Worm (Caenorhabditis elegans): ENCODE results near the gene T07G12.4.
A peak's percentile ranks its signal among the peaks of the same experiment; 100 is the strongest.

T07G12.4 gene

DNA sequence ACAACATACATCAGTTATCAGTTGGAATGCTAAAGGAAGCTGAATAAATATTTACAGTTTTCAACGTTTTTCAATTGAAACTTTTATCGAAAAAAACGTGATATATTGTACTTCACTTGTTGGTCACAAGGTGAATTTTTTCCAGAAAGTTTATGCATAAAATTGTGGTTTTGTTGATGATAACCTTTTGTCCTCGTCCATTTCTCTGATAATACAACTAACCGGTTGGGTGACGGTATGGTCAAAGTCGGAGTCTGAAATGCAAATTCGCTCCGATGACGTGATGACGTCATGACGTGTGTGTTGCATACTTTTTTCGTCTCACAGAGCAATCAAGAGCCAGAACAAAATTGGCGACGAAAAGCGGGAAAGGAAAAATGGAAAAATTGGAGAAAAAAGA lies 27.1 kb downstream of the T07G12.4 start:
- no peak for TF ChIP-seq elt-3 (tag; optimal IDR thresholded peaks at IDR 0.05)
- TF ChIP-seq ztf-11 (tag; optimal IDR thresholded peaks at IDR 0.05), result no peak
- peak; percentile 3 for TF ChIP-seq zag-1 (tag; optimal IDR thresholded peaks at IDR 0.05)
- peak; percentile 38 for TF ChIP-seq unc-55 (GFP tag; optimal IDR thresholded peaks at IDR 0.05)
- TF ChIP-seq sma-3 (GFP tag; optimal IDR thresholded peaks at IDR 0.05), result peak; percentile 33
- no peak for TF ChIP-seq nhr-23 (tag; optimal IDR thresholded peaks at IDR 0.05)
- peak; percentile 70 for TF ChIP-seq crh-2 (tag; optimal IDR thresholded peaks at IDR 0.05)
- peak; percentile 65 for TF ChIP-seq sma-9 (GFP tag; optimal IDR thresholded peaks at IDR 0.05)
- TF ChIP-seq sma-9 (tag; optimal IDR thresholded peaks at IDR 0.05), result no peak
- no peak for TF ChIP-seq sem-4 (tag; optimal IDR thresholded peaks at IDR 0.05)
- peak; percentile 11 for TF ChIP-seq nhr-21 (tag; optimal IDR thresholded peaks at IDR 0.05)
- peak; percentile 39 for TF ChIP-seq nhr-129 (tag; optimal IDR thresholded peaks at IDR 0.05)
- peak; percentile 14 for TF ChIP-seq ama-1 (optimal IDR thresholded peaks at IDR 0.05)
- TF ChIP-seq gmeb-1 (tag; optimal IDR thresholded peaks at IDR 0.05), result peak; percentile 62
- TF ChIP-seq unc-62 (GFP tag; optimal IDR thresholded peaks at IDR 0.05), result no peak
- no peak for TF ChIP-seq mdl-1 (tag; optimal IDR thresholded peaks at IDR 0.05)
- peak; percentile 53 for TF ChIP-seq F13H6.1 (tag; optimal IDR thresholded peaks at IDR 0.05)

DNA sequence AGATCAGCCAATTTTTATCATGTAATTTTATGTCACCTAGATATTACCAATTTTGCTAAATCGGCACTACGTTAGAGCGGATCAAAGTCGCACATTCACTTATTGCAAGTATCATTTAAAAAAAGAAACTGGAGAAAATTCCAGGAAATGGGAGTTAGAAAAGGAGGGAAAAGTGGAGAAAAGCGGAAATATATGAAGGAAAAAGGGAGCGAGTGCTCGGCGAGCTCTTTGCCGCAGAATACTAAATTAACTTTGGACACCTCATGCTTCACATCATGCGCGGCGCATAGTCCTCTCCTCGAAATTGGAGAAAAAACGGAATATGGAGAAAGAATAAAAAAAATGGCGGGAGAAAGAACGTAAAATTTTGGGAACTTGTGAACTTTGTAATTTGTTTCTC lies 30.9 kb downstream of the T07G12.4 start:
- TF ChIP-seq unc-55 (GFP tag; optimal IDR thresholded peaks at IDR 0.05) (peak; percentile 46), elt-1 (tag; optimal IDR thresholded peaks at IDR 0.05) (no peak), nhr-10 (tag; optimal IDR thresholded peaks at IDR 0.05) (no peak), sma-9 (GFP tag; optimal IDR thresholded peaks at IDR 0.05) (peak; percentile 57), sma-9 (tag; optimal IDR thresholded peaks at IDR 0.05) (no peak), ceh-16 (tag; optimal IDR thresholded peaks at IDR 0.05) (no peak), nhr-23 (tag; optimal IDR thresholded peaks at IDR 0.05) (no peak), nhr-129 (tag; optimal IDR thresholded peaks at IDR 0.05) (peak; percentile 25), blmp-1 (tag; optimal IDR thresholded peaks at IDR 0.05; ENCODE audit: insufficient read depth) (no peak), nhr-237 (tag; optimal IDR thresholded peaks at IDR 0.05) (no peak), peb-1 (tag; optimal IDR thresholded peaks at IDR 0.05) (no peak), lin-13 (GFP tag; optimal IDR thresholded peaks at IDR 0.05) (peak; percentile 24), mdl-1 (tag; optimal IDR thresholded peaks at IDR 0.05) (peak in 1 of 2 experiments; percentile 6), crh-2 (tag; optimal IDR thresholded peaks at IDR 0.05) (peak; percentile 32), lsy-2 (tag; optimal IDR thresholded peaks at IDR 0.05) (peak in 1 of 2 experiments; percentile 45), zag-1 (tag; optimal IDR thresholded peaks at IDR 0.05) (peak; percentile 19), C34F6.9 (tag; optimal IDR thresholded peaks at IDR 0.05) (peak; percentile 72), F13H6.1 (tag; optimal IDR thresholded peaks at IDR 0.05) (peak; percentile 1)

DNA sequence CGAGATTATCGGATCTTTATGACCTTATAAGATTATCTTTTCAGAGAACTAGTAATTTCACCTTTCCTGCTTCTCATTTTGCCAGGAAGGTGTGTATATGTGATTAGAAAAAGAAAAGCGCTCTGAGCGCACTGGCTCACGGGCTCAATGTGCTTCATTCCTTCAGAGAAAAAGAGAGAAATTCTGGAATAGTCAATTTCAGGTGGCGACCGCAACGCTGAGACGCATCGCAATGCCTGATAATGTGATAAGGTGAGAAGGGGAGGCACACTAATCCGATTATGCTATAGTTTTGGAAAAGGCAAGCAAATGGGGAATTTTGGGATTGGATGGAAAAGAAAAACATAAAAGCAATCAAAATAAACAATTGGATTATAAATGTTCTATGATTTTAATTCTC lies 32.5 kb downstream of the T07G12.4 start:
- TF ChIP-seq F13H6.1 (tag; optimal IDR thresholded peaks at IDR 0.05) (no peak), lin-11 (tag; optimal IDR thresholded peaks at IDR 0.05) (peak; percentile 15), fos-1 (tag; optimal IDR thresholded peaks at IDR 0.05) (no peak), egl-27 (tag; optimal IDR thresholded peaks at IDR 0.05) (no peak), unc-55 (GFP tag; optimal IDR thresholded peaks at IDR 0.05) (no peak), peb-1 (tag; optimal IDR thresholded peaks at IDR 0.05) (no peak), nhr-77 (tag; optimal IDR thresholded peaks at IDR 0.05) (no peak), nhr-21 (tag; optimal IDR thresholded peaks at IDR 0.05) (no peak), nhr-23 (tag; optimal IDR thresholded peaks at IDR 0.05) (no peak), nhr-10 (tag; optimal IDR thresholded peaks at IDR 0.05) (no peak), sma-9 (GFP tag; optimal IDR thresholded peaks at IDR 0.05) (peak; percentile 10), sma-9 (tag; optimal IDR thresholded peaks at IDR 0.05) (no peak), zag-1 (tag; optimal IDR thresholded peaks at IDR 0.05) (no peak), gmeb-1 (tag; optimal IDR thresholded peaks at IDR 0.05) (peak; percentile 24), mbf-1 (tag; optimal IDR thresholded peaks at IDR 0.05) (no peak)

DNA sequence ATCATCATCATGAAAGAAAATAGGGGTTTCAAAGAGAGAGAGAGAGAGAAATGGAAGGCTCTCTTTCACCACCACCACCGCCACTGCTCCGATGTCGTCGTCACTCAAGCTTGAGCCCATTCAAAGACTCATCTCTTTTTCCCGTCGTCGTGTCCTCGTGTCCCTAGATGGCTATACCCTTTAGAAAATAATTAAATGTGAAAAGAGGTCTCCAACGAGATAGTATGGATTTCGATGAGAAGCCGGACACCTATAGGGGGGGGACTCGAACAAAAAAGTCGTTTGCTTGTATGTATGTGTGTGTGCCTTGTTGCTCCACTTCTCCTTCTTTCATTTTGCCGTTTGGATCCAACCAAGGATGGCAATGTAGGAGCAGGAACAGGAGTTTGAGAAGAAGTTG lies 33.5 kb downstream of the T07G12.4 start:
- TF ChIP-seq nhr-129 (tag; optimal IDR thresholded peaks at IDR 0.05) (peak; percentile 23), sma-3 (GFP tag; optimal IDR thresholded peaks at IDR 0.05) (no peak), lin-11 (tag; optimal IDR thresholded peaks at IDR 0.05) (peak; percentile 30), sem-4 (tag; optimal IDR thresholded peaks at IDR 0.05) (peak; percentile 29), lsy-2 (tag; optimal IDR thresholded peaks at IDR 0.05) (peak in 1 of 2 experiments; percentile 13), C34F6.9 (tag; optimal IDR thresholded peaks at IDR 0.05) (peak; percentile 40)

DNA sequence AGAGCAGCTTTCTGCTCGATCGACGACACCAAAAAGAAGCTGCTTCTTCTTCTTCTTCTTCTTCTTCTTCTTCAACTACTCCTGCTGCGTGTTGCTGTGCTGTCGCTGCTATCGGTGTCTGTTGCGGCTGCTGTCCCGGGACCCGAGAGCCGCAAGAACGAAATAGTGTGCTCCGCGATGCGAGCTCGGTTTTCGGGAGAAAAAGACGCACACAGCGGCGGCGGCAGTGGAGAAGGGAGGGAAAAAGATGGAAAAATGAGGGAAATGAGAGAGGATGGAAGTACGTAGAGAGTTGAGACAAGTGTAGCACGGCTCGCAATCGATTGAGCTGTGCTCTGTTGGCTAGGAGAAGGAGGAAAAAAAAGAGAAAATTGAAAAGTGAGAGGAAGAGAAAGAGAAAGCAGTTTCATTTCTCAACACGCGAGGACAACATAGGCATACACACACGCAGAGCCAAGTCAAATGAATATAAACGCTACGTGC lies 34.7 kb downstream of the T07G12.4 start:
- no peak for TF ChIP-seq ZK546.5 (tag; optimal IDR thresholded peaks at IDR 0.05)
- peak; percentile 50 for TF ChIP-seq ceh-82 (tag; optimal IDR thresholded peaks at IDR 0.05)
- no peak for TF ChIP-seq unc-39 (tag; optimal IDR thresholded peaks at IDR 0.05)
- peak; percentile 37 for TF ChIP-seq lin-11 (tag; optimal IDR thresholded peaks at IDR 0.05)
- TF ChIP-seq F13H6.1 (tag; optimal IDR thresholded peaks at IDR 0.05), result peak; percentile 87
- peak; percentile 26 for TF ChIP-seq fos-1 (tag; optimal IDR thresholded peaks at IDR 0.05)
- peak; percentile 55 for TF ChIP-seq crh-2 (tag; optimal IDR thresholded peaks at IDR 0.05)
- TF ChIP-seq sma-3 (GFP tag; optimal IDR thresholded peaks at IDR 0.05), result peak; percentile 4
- peak; percentile 23 for TF ChIP-seq egl-27 (tag; optimal IDR thresholded peaks at IDR 0.05)
- TF ChIP-seq nhr-21 (tag; optimal IDR thresholded peaks at IDR 0.05), result peak; percentile 26
- peak; percentile 26 for TF ChIP-seq ztf-4 (tag; optimal IDR thresholded peaks at IDR 0.05)
- TF ChIP-seq skn-1 (tag; optimal IDR thresholded peaks at IDR 0.05), result no peak
- peak in 1 of 2 experiments; percentile 35 for TF ChIP-seq mdl-1 (tag; optimal IDR thresholded peaks at IDR 0.05)
- TF ChIP-seq mab-5 (tag; optimal IDR thresholded peaks at IDR 0.05), result no peak
- no peak for TF ChIP-seq elt-3 (tag; optimal IDR thresholded peaks at IDR 0.05)
- peak; percentile 88 for TF ChIP-seq unc-55 (GFP tag; optimal IDR thresholded peaks at IDR 0.05)
- TF ChIP-seq Y55F3AM.14 (GFP tag; optimal IDR thresholded peaks at IDR 0.05), result peak; percentile 70
- no peak for TF ChIP-seq ceh-16 (tag; optimal IDR thresholded peaks at IDR 0.05)
- TF ChIP-seq C34F6.9 (tag; optimal IDR thresholded peaks at IDR 0.05), result peak; percentile 79
- TF ChIP-seq lin-13 (GFP tag; optimal IDR thresholded peaks at IDR 0.05), result peak; percentile 47
- TF ChIP-seq lsy-2 (tag; optimal IDR thresholded peaks at IDR 0.05), result peak in 1 of 2 experiments; percentile 69
- no peak for TF ChIP-seq sem-4 (tag; optimal IDR thresholded peaks at IDR 0.05)
- TF ChIP-seq zag-1 (tag; optimal IDR thresholded peaks at IDR 0.05), result peak; percentile 88
- peak; percentile 80 for TF ChIP-seq nhr-129 (tag; optimal IDR thresholded peaks at IDR 0.05)
- TF ChIP-seq sma-9 (GFP tag; optimal IDR thresholded peaks at IDR 0.05), result peak; percentile 56
- TF ChIP-seq sma-9 (tag; optimal IDR thresholded peaks at IDR 0.05), result no peak
